Worm (Caenorhabditis elegans): ENCODE data around the gene F54E4.3.

The F54E4.3 gene

ce11 chrX:14610093-14610763 lies 26.0 kb downstream of the F54E4.3 start:
- TF ChIP-seq let-607 (tag; optimal IDR thresholded peaks at IDR 0.05) = no peak
- TF ChIP-seq ceh-79 (tag; optimal IDR thresholded peaks at IDR 0.05) = no peak
- peak; percentile 22 for TF ChIP-seq ceh-27 (GFP tag; optimal IDR thresholded peaks at IDR 0.05)
- TF ChIP-seq F10E7.11 (tag; optimal IDR thresholded peaks at IDR 0.05) = no peak
- TF ChIP-seq lin-35 (GFP tag; optimal IDR thresholded peaks at IDR 0.05) = peak in 1 of 3 experiments; percentile 32
- no peak for TF ChIP-seq rcor-1 (GFP tag; IDR thresholded peaks at IDR 0.05)
- no peak for TF ChIP-seq cebp-1 (GFP tag; IDR thresholded peaks at IDR 0.05)
- peak; percentile 68 for TF ChIP-seq cebp-1 (tag; optimal IDR thresholded peaks at IDR 0.05)
- TF ChIP-seq dox-1 (GFP tag; IDR thresholded peaks at IDR 0.05) = peak; percentile 29; the same call in 1 of the 2 replicates
- no peak for TF ChIP-seq snpc-3.4 (tag; optimal IDR thresholded peaks at IDR 0.05)
- no peak for TF ChIP-seq sea-2 (GFP tag; IDR thresholded peaks at IDR 0.05)
- no peak for TF ChIP-seq ztf-3 (GFP tag; optimal IDR thresholded peaks at IDR 0.05)
- TF ChIP-seq hmg-1.2 (GFP tag; IDR thresholded peaks at IDR 0.05) = peak; percentile 89; the same call in 1 of the 2 replicates
- TF ChIP-seq lin-40 (tag; optimal IDR thresholded peaks at IDR 0.05) = peak; percentile 7
- TF ChIP-seq ZK185.1 (tag; optimal IDR thresholded peaks at IDR 0.05; ENCODE audit: poor library complexity, severe bottlenecking) = no peak
- peak; percentile 34 for TF ChIP-seq attf-5 (GFP tag; optimal IDR thresholded peaks at IDR 0.05)
- TF ChIP-seq nhr-27 (tag; optimal IDR thresholded peaks at IDR 0.05) = no peak
- TF ChIP-seq ama-1 (optimal IDR thresholded peaks at IDR 0.05) = no peak
- no peak for TF ChIP-seq ama-1 (GFP tag; optimal IDR thresholded peaks at IDR 0.05)
- no peak for TF ChIP-seq egl-44 (GFP tag; IDR thresholded peaks at IDR 0.05)
- peak; percentile 62 for TF ChIP-seq zfh-2 (GFP tag; conservative IDR thresholded peaks at IDR 0.05)
- TF ChIP-seq lin-26 (GFP tag; IDR thresholded peaks at IDR 0.05) = no peak
- TF ChIP-seq nhr-80 (tag; optimal IDR thresholded peaks at IDR 0.05) = peak; percentile 18
- 0 out of 2 replicates have a peak, but pooled peaks have one; percentile 30 for TF ChIP-seq ekl-4 (GFP tag; IDR thresholded peaks at IDR 0.05)
- TF ChIP-seq sptf-2 (GFP tag; optimal IDR thresholded peaks at IDR 0.05) = no peak
- TF ChIP-seq D2030.7 (GFP tag; IDR thresholded peaks at IDR 0.05) = no peak
- TF ChIP-seq atf-7 (tag; optimal IDR thresholded peaks at IDR 0.05) = peak; percentile 77
- TF ChIP-seq efl-1 (GFP tag; optimal IDR thresholded peaks at IDR 0.05) = no peak
- TF ChIP-seq madf-6 (GFP tag; IDR thresholded peaks at IDR 0.05) = 0 out of 2 replicates have a peak, but pooled peaks have one; percentile 18
- TF ChIP-seq gei-17 (GFP tag; optimal IDR thresholded peaks at IDR 0.05) = peak; percentile 33

- TF ChIP-seq him-1 (tag; optimal IDR thresholded peaks at IDR 0.05) (no peak), cebp-1 (GFP tag; IDR thresholded peaks at IDR 0.05) (peak; percentile 59; the same call in 1 of the 2 replicates), cebp-1 (tag; optimal IDR thresholded peaks at IDR 0.05) (peak; percentile 91)
Measured at ce11 chrX:14607770-14608169, 28.5 kb downstream of the F54E4.3 start.

ce11 chrX:14602676-14603075 lies 33.5 kb downstream of the F54E4.3 start, which contains the start of gene eor-2:
Gene eor-2 (plus strand): TSS chrX:14603017.
- TF ChIP-seq lin-26 (GFP tag; IDR thresholded peaks at IDR 0.05) (no peak), hsf-1 (GFP tag; IDR thresholded peaks at IDR 0.05) (no peak), lin-40 (tag; optimal IDR thresholded peaks at IDR 0.05) (peak; percentile 58), F39B2.1 (GFP tag; IDR thresholded peaks at IDR 0.05) (no peak), nfya-1 (tag; optimal IDR thresholded peaks at IDR 0.05; ENCODE audit: borderline replicate concordance, insufficient read depth) (no peak), C17E4.6 (GFP tag; IDR thresholded peaks at IDR 0.05) (no peak), lin-54 (GFP tag; optimal IDR thresholded peaks at IDR 0.05) (no peak), dox-1 (GFP tag; IDR thresholded peaks at IDR 0.05) (no peak), hmg-1.2 (GFP tag; IDR thresholded peaks at IDR 0.05) (peak; percentile 51; the same call in 1 of the 2 replicates), ceh-91 (GFP tag; IDR thresholded peaks at IDR 0.05) (no peak), lsy-27 (tag; optimal IDR thresholded peaks at IDR 0.05; ENCODE audit: borderline replicate concordance, insufficient read depth) (no peak), F33H1.4 (GFP tag; IDR thresholded peaks at IDR 0.05) (no peak), rcor-1 (GFP tag; IDR thresholded peaks at IDR 0.05) (0 out of 2 replicates have a peak, but pooled peaks have one; percentile 33), lir-1 (GFP tag; conservative IDR thresholded peaks at IDR 0.05) (peak; percentile 47), let-607 (tag; optimal IDR thresholded peaks at IDR 0.05) (peak in 1 of 2 experiments; percentile 47), egrh-3 (GFP tag; IDR thresholded peaks at IDR 0.05) (peak; percentile 61), mes-4 (tag; optimal IDR thresholded peaks at IDR 0.05) (no peak), nhr-179 (tag; optimal IDR thresholded peaks at IDR 0.05) (no peak), sdz-38 (tag; optimal IDR thresholded peaks at IDR 0.05) (no peak), ztf-3 (GFP tag; optimal IDR thresholded peaks at IDR 0.05) (no peak), sptf-2 (GFP tag; optimal IDR thresholded peaks at IDR 0.05) (no peak)
